Fruit fly (Drosophila melanogaster): ENCODE results near the gene ssh.

DNA sequence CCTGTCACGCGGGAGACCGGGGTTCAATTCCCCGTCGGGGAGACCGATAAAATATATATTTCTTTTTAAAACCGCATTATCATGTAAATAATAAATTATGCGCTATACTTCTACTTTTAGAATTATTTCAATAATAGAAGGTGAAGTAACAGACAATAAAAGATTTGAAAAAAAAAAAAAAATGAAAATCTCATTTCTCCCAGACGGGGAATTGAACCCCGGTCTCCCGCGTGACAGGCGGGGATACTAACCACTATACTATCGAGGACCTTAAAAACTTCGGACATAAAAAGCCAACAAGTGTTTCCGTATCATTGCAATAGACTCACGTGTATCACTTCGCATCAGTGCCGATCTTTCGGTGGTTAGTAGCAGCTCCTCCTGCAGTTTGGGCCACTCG lies 29.9 kb downstream of the ssh start:
- TF ChIP-seq toe (GFP tag; optimal IDR thresholded peaks at IDR 0.05), result no peak
- no peak for TF ChIP-seq pad (GFP tag; optimal IDR thresholded peaks at IDR 0.05)
- TF ChIP-seq Mnt (GFP tag; optimal IDR thresholded peaks at IDR 0.05), result no peak
- TF ChIP-seq CG12768 (GFP tag; optimal IDR thresholded peaks at IDR 0.05), result no peak
- TF ChIP-seq CG7045 (GFP tag; optimal IDR thresholded peaks at IDR 0.05), result no peak
- no peak for TF ChIP-seq Clk (GFP tag; optimal IDR thresholded peaks at IDR 0.05)
- TF ChIP-seq CG7101 (tag; optimal IDR thresholded peaks at IDR 0.05), result no peak
- TF ChIP-seq bab1 (GFP tag; optimal IDR thresholded peaks at IDR 0.05), result no peak
- TF ChIP-seq cic (GFP tag; optimal IDR thresholded peaks at IDR 0.05), result no peak
- no peak for TF ChIP-seq CG33017 (tag; optimal IDR thresholded peaks at IDR 0.05)
- no peak for TF ChIP-seq ovo (GFP tag; optimal IDR thresholded peaks at IDR 0.05)
- TF ChIP-seq CG5204 (GFP tag; optimal IDR thresholded peaks at IDR 0.05), result no peak
